Fruit fly (Drosophila melanogaster) whole organism, embryonic: ENCODE results near the gene Kal1.

Experiments
- BEAF-32 ChIP-seq: fragments of 200-800 bp; sonication (Bioruptor generic); optimal IDR thresholded peaks from 3 replicates; lab custom pipeline; 2017; ENCODE audit warnings: missing biosample characterization, missing genetic modification characterization, mild to moderate bottlenecking, moderate library complexity, missing genetic modification reagents
- Bdp1 ChIP-seq: fragments of 200-800 bp; sonication (Bioruptor generic); optimal IDR thresholded peaks from 3 replicates; lab custom pipeline; 2016; ENCODE audit warnings: missing biosample characterization, missing genetic modification characterization
- CG10565 ChIP-seq: fragments of 200-800 bp; sonication (Bioruptor generic); optimal IDR thresholded peaks from 3 replicates; lab custom pipeline; 2016; ENCODE audit warnings: missing biosample characterization, mild to moderate bottlenecking, missing genetic modification characterization
- CG11247 ChIP-seq: fragments of 200-800 bp; sonication (Bioruptor generic); IDR thresholded peaks from 2 replicates; pipeline ENCODE4 v1.3.6; 2022; ENCODE audit warnings: missing biosample characterization, missing genetic modification characterization
- CG13424 ChIP-seq: fragments of 200-800 bp; sonication (Bioruptor generic); optimal IDR thresholded peaks from 2 replicates; lab custom pipeline; 2019; ENCODE audit warnings: missing biosample characterization, mild to moderate bottlenecking, missing genetic modification characterization, moderate library complexity
- CG13894 ChIP-seq: fragments of 200-800 bp; sonication (Bioruptor generic); optimal IDR thresholded peaks from 3 replicates; lab custom pipeline; 2018; ENCODE audit warnings: missing biosample characterization, mild to moderate bottlenecking, missing genetic modification characterization, moderate library complexity
- CG17186 ChIP-seq: fragments of 200-800 bp; sonication (Bioruptor generic); optimal IDR thresholded peaks from 3 replicates; lab custom pipeline; 2017; ENCODE audit warnings: missing biosample characterization, missing genetic modification reagents, missing genetic modification characterization
- CG17361 ChIP-seq: fragments of 200-800 bp; sonication (Bioruptor generic); IDR thresholded peaks from 3 replicates; pipeline ENCODE4 v1.3.6; 2022; ENCODE audit warnings: missing biosample characterization, missing genetic modification characterization
- CG2116 ChIP-seq: fragments of 200-800 bp; sonication (Bioruptor generic); optimal IDR thresholded peaks from 3 replicates; lab custom pipeline; 2018; ENCODE audit warnings: missing biosample characterization, mild to moderate bottlenecking, missing genetic modification characterization
- CG32767 ChIP-seq: fragments of 200-800 bp; sonication (Bioruptor generic); IDR thresholded peaks from 2 replicates; pipeline ENCODE4 v1.3.6; 2022; ENCODE audit warnings: missing biosample characterization, missing genetic modification characterization
- CG33213 ChIP-seq: fragments of 200-800 bp; sonication (Bioruptor generic); optimal IDR thresholded peaks from 3 replicates; lab custom pipeline; 2016; ENCODE audit warnings: missing biosample characterization, missing genetic modification characterization
- CG3838 ChIP-seq: fragments of 200-800 bp; sonication (Bioruptor generic); optimal IDR thresholded peaks from 3 replicates; lab custom pipeline; 2016; ENCODE audit warnings: missing biosample characterization, missing genetic modification characterization
- CG4404 ChIP-seq: fragments of 200-800 bp; sonication (Bioruptor generic); IDR thresholded peaks from 2 replicates; pipeline ENCODE4 v1.3.6; 2022; ENCODE audit warnings: missing biosample characterization, missing genetic modification characterization
- CG6175 ChIP-seq: fragments of 200-800 bp; sonication (Bioruptor generic); IDR thresholded peaks from 3 replicates; pipeline ENCODE4 v1.3.6; 2022; ENCODE audit warnings: missing biosample characterization, missing genetic modification characterization
- CG7963 ChIP-seq: fragments of 200-800 bp; sonication (Bioruptor generic); IDR thresholded peaks from 3 replicates; pipeline ENCODE4 v1.3.6; 2022; ENCODE audit warnings: missing biosample characterization, missing genetic modification characterization; ENCODE audit not compliant: partially characterized antibody
- CG9932 ChIP-seq: fragments of 200-800 bp; sonication (Bioruptor generic); IDR thresholded peaks from 2 replicates; pipeline ENCODE4 v1.3.6; 2022; ENCODE audit warnings: missing biosample characterization, missing genetic modification characterization
- Chrac-16 ChIP-seq: fragments of 200-800 bp; sonication (Bioruptor generic); optimal IDR thresholded peaks from 3 replicates; lab custom pipeline; 2016; ENCODE audit warnings: missing biosample characterization, missing genetic modification characterization
- Dip2 ChIP-seq: fragments of 200-800 bp; sonication (Bioruptor generic); IDR thresholded peaks from 2 replicates; pipeline ENCODE4 v1.3.6; 2022; ENCODE audit warnings: missing biosample characterization, missing genetic modification characterization
- Dref ChIP-seq: fragments of 200-800 bp; sonication (Bioruptor generic); IDR thresholded peaks from 2 replicates; pipeline ENCODE4 v1.3.6; 2022; ENCODE audit warnings: missing biosample characterization, missing genetic modification characterization
- Drgx ChIP-seq: fragments of 200-800 bp; sonication (Bioruptor generic); IDR thresholded peaks from 2 replicates; pipeline ENCODE4 v1.3.6; 2022; ENCODE audit warnings: missing biosample characterization, missing genetic modification characterization
- Elba2 ChIP-seq: fragments of 200-800 bp; sonication (Bioruptor generic); optimal IDR thresholded peaks from 3 replicates; lab custom pipeline; 2016; ENCODE audit warnings: missing biosample characterization, missing genetic modification characterization
- Fer3 ChIP-seq: fragments of 200-800 bp; sonication (Bioruptor generic); optimal IDR thresholded peaks from 2 replicates; lab custom pipeline; 2018; ENCODE audit warnings: missing biosample characterization, mild to moderate bottlenecking, missing genetic modification characterization, moderate library complexity
- Lim3 ChIP-seq: fragments of 200-800 bp; sonication (Bioruptor generic); IDR thresholded peaks from 2 replicates; pipeline ENCODE4 v1.3.6; 2022; ENCODE audit warnings: missing biosample characterization, missing genetic modification characterization
- MTF-1 ChIP-seq: fragments of 200-800 bp; sonication (Bioruptor generic); optimal IDR thresholded peaks from 2 replicates; lab custom pipeline; 2018; ENCODE audit warnings: missing biosample characterization, mild to moderate bottlenecking, missing genetic modification characterization, borderline replicate concordance
- Mad ChIP-seq: fragments of 200-800 bp; sonication (Bioruptor generic); optimal IDR thresholded peaks from 2 replicates; lab custom pipeline; 2016; ENCODE audit warnings: missing biosample characterization, missing genetic modification characterization
- Mrtf ChIP-seq: fragments of 200-800 bp; sonication (Bioruptor generic); IDR thresholded peaks from 3 replicates; pipeline ENCODE4 v1.3.6; 2022; ENCODE audit warnings: missing biosample characterization, missing genetic modification characterization
- NFAT ChIP-seq: fragments of 200-800 bp; sonication (Bioruptor generic); IDR thresholded peaks from 2 replicates; pipeline ENCODE4 v1.3.6; 2022; ENCODE audit warnings: missing biosample characterization, missing genetic modification characterization
- Optix ChIP-seq: fragments of 200-800 bp; sonication (Bioruptor generic); IDR thresholded peaks from 3 replicates; pipeline ENCODE4 v1.3.6; 2022; ENCODE audit warnings: missing biosample characterization, missing genetic modification characterization
- Rfx ChIP-seq: fragments of 200-800 bp; sonication (Bioruptor generic); IDR thresholded peaks from 2 replicates; pipeline ENCODE4 v1.3.6; 2022; ENCODE audit warnings: missing biosample characterization, missing genetic modification characterization
- Sox100B ChIP-seq: fragments of 200-800 bp; sonication (Bioruptor generic); optimal IDR thresholded peaks from 3 replicates; lab custom pipeline; 2018; ENCODE audit warnings: missing biosample characterization, mild to moderate bottlenecking, missing genetic modification characterization
- Ssrp ChIP-seq: fragments of 200-800 bp; sonication (Bioruptor generic); optimal IDR thresholded peaks from 2 replicates; lab custom pipeline; 2018; ENCODE audit warnings: missing biosample characterization, mild to moderate bottlenecking, missing genetic modification characterization, moderate library complexity
- Stat92E ChIP-seq, 3 experiments: fragments of >200 bp in 2 of 3; fragments of 200-800 bp in 1 of 3; sonication (Bioruptor generic) in 1 of 3; optimal IDR thresholded peaks; 2 replicates each; lab custom pipeline; 2017 to 2019; ENCODE audit warnings: missing biosample characterization in 3 of 3, missing genetic modification characterization in 3 of 3, mild to moderate bottlenecking in 1 of 3, moderate library complexity in 1 of 3
- Xbp1 ChIP-seq: fragments of 200-800 bp; sonication (Bioruptor generic); optimal IDR thresholded peaks from 3 replicates; lab custom pipeline; 2016; ENCODE audit warnings: missing biosample characterization, mild to moderate bottlenecking, missing genetic modification characterization
- ac ChIP-seq: fragments of 200-800 bp; sonication (Bioruptor generic); optimal IDR thresholded peaks from 3 replicates; lab custom pipeline; 2017; ENCODE audit warnings: missing biosample characterization, mild to moderate bottlenecking, missing genetic modification characterization
- ase ChIP-seq: fragments of 200-800 bp; sonication (Bioruptor generic); IDR thresholded peaks from 3 replicates; pipeline ENCODE4 v1.3.6; 2022; ENCODE audit warnings: missing biosample characterization, missing genetic modification characterization
- disco-r ChIP-seq: fragments of 200-800 bp; sonication (Bioruptor generic); optimal IDR thresholded peaks from 2 replicates; lab custom pipeline; 2016; ENCODE audit warnings: missing biosample characterization, missing genetic modification characterization
- fd64A ChIP-seq: fragments of 200-800 bp; sonication (Bioruptor generic); optimal IDR thresholded peaks from 3 replicates; lab custom pipeline; 2018; ENCODE audit warnings: missing biosample characterization, mild to moderate bottlenecking, missing genetic modification characterization
- fru ChIP-seq: fragments of >200 bp; optimal IDR thresholded peaks from 2 replicates; lab custom pipeline; 2017
- gcm ChIP-seq: fragments of 200-800 bp; sonication (Bioruptor generic); optimal IDR thresholded peaks from 2 replicates; lab custom pipeline; 2019; ENCODE audit warnings: missing biosample characterization, mild to moderate bottlenecking, missing genetic modification characterization, moderate library complexity
- gcm2 ChIP-seq: fragments of 200-800 bp; sonication (Bioruptor generic); optimal IDR thresholded peaks from 2 replicates; lab custom pipeline; 2016; ENCODE audit warnings: missing biosample characterization, missing genetic modification characterization
- gem ChIP-seq: fragments of 200-800 bp; sonication (Bioruptor generic); optimal IDR thresholded peaks from 2 replicates; lab custom pipeline; 2019; ENCODE audit warnings: missing biosample characterization, mild to moderate bottlenecking, missing genetic modification characterization, moderate library complexity
- ken ChIP-seq: fragments of 200-800 bp; sonication (Bioruptor generic); IDR thresholded peaks from 3 replicates; pipeline ENCODE4 v1.3.6; 2022; ENCODE audit warnings: missing biosample characterization, missing genetic modification characterization
- klu ChIP-seq: fragments of 200-800 bp; sonication (Bioruptor generic); IDR thresholded peaks from 2 replicates; pipeline ENCODE4 v1.3.6; 2022; ENCODE audit warnings: missing biosample characterization, missing genetic modification characterization
- nom ChIP-seq: fragments of 200-800 bp; sonication (Bioruptor generic); optimal IDR thresholded peaks from 2 replicates; lab custom pipeline; 2017; ENCODE audit warnings: missing biosample characterization, missing genetic modification characterization, mild to moderate bottlenecking, moderate library complexity, missing genetic modification reagents
- oc ChIP-seq: fragments of 200-800 bp; sonication (Bioruptor generic); optimal IDR thresholded peaks from 2 replicates; lab custom pipeline; 2018; ENCODE audit warnings: missing biosample characterization, mild to moderate bottlenecking, missing genetic modification characterization, moderate library complexity
- tna ChIP-seq: fragments of 200-800 bp; sonication (Bioruptor generic); IDR thresholded peaks from 2 replicates; pipeline ENCODE4 v1.3.6; 2022; ENCODE audit warnings: missing biosample characterization, missing genetic modification characterization; ENCODE audit not compliant: partially characterized antibody
- tup ChIP-seq: fragments of 200-800 bp; sonication (Bioruptor generic); optimal IDR thresholded peaks from 2 replicates; lab custom pipeline; 2016; ENCODE audit warnings: missing biosample characterization, mild to moderate bottlenecking, missing genetic modification characterization, moderate library complexity
- twi ChIP-seq: fragments of 200-800 bp; optimal IDR thresholded peaks from 2 replicates; lab custom pipeline; 2019; ENCODE audit warnings: missing biosample characterization, mild to moderate bottlenecking, missing genetic modification characterization, moderate library complexity

The Kal1 gene

DNA sequence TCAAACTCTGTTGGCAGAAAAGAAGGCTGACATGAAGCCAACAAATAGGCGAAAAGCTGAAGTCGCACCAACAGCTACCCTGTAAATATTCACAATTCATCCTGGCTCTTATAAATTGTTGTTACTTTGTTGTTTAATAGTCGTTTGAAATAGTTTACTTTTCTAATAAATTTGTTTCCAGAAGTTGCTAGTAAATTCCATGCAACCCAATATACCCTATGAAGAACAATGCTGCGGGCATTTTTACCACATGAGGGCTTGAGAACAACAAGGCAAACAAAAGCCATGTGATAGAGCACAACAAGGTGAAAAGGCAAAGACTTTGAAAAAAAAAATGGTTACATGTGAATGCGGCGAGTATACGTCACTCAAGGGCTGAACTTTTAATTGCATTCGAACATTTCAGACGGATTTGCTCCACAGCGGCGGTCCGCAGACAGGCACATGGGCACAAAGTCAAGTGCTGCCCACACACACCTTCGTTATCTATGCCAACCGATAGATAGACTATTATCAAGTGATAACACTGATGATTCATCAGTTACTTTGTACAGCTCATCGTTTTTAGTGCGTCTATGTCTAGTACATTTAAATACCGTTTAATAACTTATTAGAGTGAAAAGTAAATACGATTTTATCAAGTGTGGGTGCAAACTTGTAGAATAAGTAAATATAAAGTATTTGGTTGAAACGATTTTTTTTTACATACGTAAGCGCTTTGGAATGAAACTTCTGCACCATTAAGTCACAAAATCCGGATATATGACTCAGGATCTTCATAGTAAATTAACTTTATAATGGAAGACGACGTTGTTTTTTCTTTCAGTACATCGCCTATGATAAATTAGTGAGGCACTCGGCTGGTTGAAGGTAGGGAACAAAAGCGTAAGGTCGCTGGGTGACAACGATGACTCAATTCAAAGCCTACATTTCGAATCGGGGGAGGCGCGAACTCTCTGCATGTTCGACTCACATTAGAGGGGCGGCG lies 41.9 kb upstream of the Kal1 start (continued):
- no peak for TF ChIP-seq CG7963
- TF ChIP-seq Sox100B (GFP tag; lab: Kevin White, UChicago): peak; percentile 21
- peak; percentile 73; the same call in 1 of the 2 replicates for TF ChIP-seq CG32767
- TF ChIP-seq Chrac-16: peak; percentile 80
- TF ChIP-seq BEAF-32 (GFP tag; lab: Kevin White, UChicago): no peak
- no peak for TF ChIP-seq CG3838 (GFP tag; lab: Kevin White, UChicago)
- peak; percentile 81 for TF ChIP-seq Mrtf
- TF ChIP-seq tna: no peak
- TF ChIP-seq disco-r (GFP tag; lab: Kevin White, UChicago): peak; percentile 39
- TF ChIP-seq CG2116: peak; percentile 35
- TF ChIP-seq CG13894 (tag; lab: Kevin White, UChicago): no peak
- TF ChIP-seq CG11247 (GFP tag; lab: Robert Waterston, UW): peak; percentile 69
- TF ChIP-seq ase (GFP tag; lab: Robert Waterston, UW): peak; percentile 75
- TF ChIP-seq CG10565 (GFP tag; lab: Kevin White, UChicago): no peak
- peak; percentile 57 for TF ChIP-seq CG4404 (GFP tag; lab: Robert Waterston, UW)
- TF ChIP-seq CG17361 (GFP tag; lab: Robert Waterston, UW): peak; percentile 51
- peak; percentile 81 for TF ChIP-seq gem (tag; lab: Kevin White, UChicago)
- peak; percentile 71 for TF ChIP-seq Bdp1 (GFP tag; lab: Kevin White, UChicago)
- TF ChIP-seq MTF-1 (GFP tag; lab: Kevin White, UChicago): peak; percentile 36
- peak; percentile 77 for TF ChIP-seq oc (tag; lab: Kevin White, UChicago)
- TF ChIP-seq CG6175 (GFP tag; lab: Robert Waterston, UW): peak; percentile 58; the same call in 1 of the 3 replicates
- TF ChIP-seq Drgx: peak; percentile 81
- TF ChIP-seq Dip2: no peak
- no peak for TF ChIP-seq Stat92E (GFP tag; optimal IDR thresholded peaks at IDR 0.05; lab: Kevin White, UChicago)
- peak; percentile 48 for TF ChIP-seq twi
- TF ChIP-seq fd64A (GFP tag; lab: Kevin White, UChicago): no peak
- peak; percentile 70; the same call in 2 of the 3 replicates for TF ChIP-seq Optix (GFP tag; lab: Robert Waterston, UW)
- peak; percentile 70 for TF ChIP-seq klu (GFP tag; lab: Robert Waterston, UW)
- peak; percentile 79 for TF ChIP-seq Fer3 (tag; lab: Kevin White, UChicago)
- TF ChIP-seq gcm (GFP tag; lab: Kevin White, UChicago): peak; percentile 76
- no peak for TF ChIP-seq Dref
- TF ChIP-seq ken: peak; percentile 68; the same call in 2 of the 3 replicates
- TF ChIP-seq NFAT (GFP tag; lab: Robert Waterston, UW): peak; percentile 74
- TF ChIP-seq Rfx (GFP tag; lab: Robert Waterston, UW): peak; percentile 89
- no peak for TF ChIP-seq Elba2 (GFP tag; lab: Kevin White, UChicago)
- peak; percentile 43 for TF ChIP-seq tup (GFP tag; lab: Kevin White, UChicago)
- peak; percentile 79 for TF ChIP-seq Xbp1 (GFP tag; lab: Kevin White, UChicago)
- peak; percentile 73 for TF ChIP-seq Ssrp
- no peak for TF ChIP-seq CG17186 (GFP tag; lab: Kevin White, UChicago)
- TF ChIP-seq fru (lab: Kevin White, UChicago): no peak
- peak; percentile 79 for TF ChIP-seq CG9932 (GFP tag; lab: Robert Waterston, UW)
- TF ChIP-seq gcm2 (GFP tag; lab: Kevin White, UChicago): peak; percentile 62
- peak; percentile 70 for TF ChIP-seq CG13424 (tag; lab: Kevin White, UChicago)
- TF ChIP-seq CG33213 (GFP tag; lab: Kevin White, UChicago): peak; percentile 81
- TF ChIP-seq nom (GFP tag; lab: Kevin White, UChicago): no peak
- peak; percentile 73 for TF ChIP-seq Mad (GFP tag; lab: Kevin White, UChicago)
- TF ChIP-seq Lim3 (GFP tag; lab: Robert Waterston, UW): peak; percentile 62; the same call in 1 of the 2 replicates
- TF ChIP-seq ac: peak; percentile 16
